Worm (Caenorhabditis elegans): ENCODE measurements around the gene C56C10.4.

DNA sequence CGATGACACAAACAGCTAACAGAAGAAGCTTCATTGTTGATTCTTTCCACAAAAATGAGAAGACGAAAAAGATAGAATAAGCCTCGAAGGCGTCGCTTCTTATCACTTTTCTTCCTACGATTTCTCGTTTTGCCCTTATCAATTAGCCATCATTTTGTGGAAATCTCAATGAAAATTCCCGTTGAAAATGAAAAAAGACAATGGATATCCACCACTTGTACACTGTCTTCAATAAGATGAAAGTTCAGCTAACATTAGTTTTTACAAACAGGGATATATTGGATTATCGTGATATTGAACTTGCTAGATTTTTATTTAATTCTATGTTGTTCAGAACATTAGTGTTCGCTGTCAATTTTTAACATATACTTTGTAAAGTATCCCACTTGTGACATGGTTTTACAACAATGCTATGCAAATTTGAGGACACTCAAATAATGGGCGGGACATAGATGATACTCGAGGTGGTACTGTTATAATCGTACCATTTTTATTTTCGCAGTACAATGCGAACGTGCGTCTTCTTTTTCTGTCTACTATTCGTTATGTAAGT is 16.2 kb upstream of the C56C10.4 start, which contains the start of the genes F18C5.5 and F18C5.9:
- no peak for TF ChIP-seq tbx-2 (tag; optimal IDR thresholded peaks at IDR 0.05)
- TF ChIP-seq unc-62 (GFP tag; optimal IDR thresholded peaks at IDR 0.05), result no peak
- TF ChIP-seq sup-37 (GFP tag; optimal IDR thresholded peaks at IDR 0.05), result no peak
- no peak for TF ChIP-seq ceh-90 (tag; optimal IDR thresholded peaks at IDR 0.05)
- no peak for TF ChIP-seq mdl-1 (tag; optimal IDR thresholded peaks at IDR 0.05)
- no peak for TF ChIP-seq fos-1 (tag; optimal IDR thresholded peaks at IDR 0.05)
- no peak for TF ChIP-seq unc-130 (tag; optimal IDR thresholded peaks at IDR 0.05)
- TF ChIP-seq ces-1 (GFP tag; optimal IDR thresholded peaks at IDR 0.05), result no peak
- no peak for TF ChIP-seq mep-1 (tag; optimal IDR thresholded peaks at IDR 0.05)
- no peak for TF ChIP-seq nhr-77 (tag; optimal IDR thresholded peaks at IDR 0.05)
- TF ChIP-seq ceh-8 (GFP tag; optimal IDR thresholded peaks at IDR 0.05), result no peak
- TF ChIP-seq efl-1 (optimal IDR thresholded peaks at IDR 0.05), result no peak
- no peak for TF ChIP-seq efl-1 (GFP tag; optimal IDR thresholded peaks at IDR 0.05 in 1 of 2)
- TF ChIP-seq nhr-11 (tag; optimal IDR thresholded peaks at IDR 0.05), result no peak
- TF ChIP-seq ceh-82 (tag; optimal IDR thresholded peaks at IDR 0.05), result no peak
